Worm (Caenorhabditis elegans): ENCODE measurements around the gene ZC395.4.

ZC395.4 gene

DNA sequence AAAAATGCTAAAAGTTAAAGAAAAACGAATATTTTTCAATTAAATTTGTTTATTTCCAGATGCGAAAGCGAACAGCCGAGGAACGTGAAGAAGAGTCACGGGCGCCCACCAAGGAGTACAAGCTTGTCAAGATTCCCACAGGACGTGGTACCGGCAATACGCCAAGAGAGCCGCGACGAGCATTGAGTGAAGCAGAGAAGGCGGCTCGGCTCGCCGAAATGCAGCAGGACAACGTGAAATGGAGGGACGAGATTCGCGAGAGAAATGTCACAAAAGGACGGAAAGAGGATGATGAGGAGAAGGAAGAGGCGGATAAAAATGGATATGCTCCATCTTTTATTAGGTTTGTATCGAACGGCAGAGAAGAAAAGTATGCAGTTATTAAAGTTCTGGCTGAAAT is 40.5 kb downstream of the ZC395.4 start:
- TF ChIP-seq efl-1 (optimal IDR thresholded peaks at IDR 0.05) (no peak), efl-1 (GFP tag; optimal IDR thresholded peaks at IDR 0.05 in 1 of 2) (peak in 1 of 2 experiments; percentile 89), irx-1 (tag; optimal IDR thresholded peaks at IDR 0.05) (no peak)

DNA sequence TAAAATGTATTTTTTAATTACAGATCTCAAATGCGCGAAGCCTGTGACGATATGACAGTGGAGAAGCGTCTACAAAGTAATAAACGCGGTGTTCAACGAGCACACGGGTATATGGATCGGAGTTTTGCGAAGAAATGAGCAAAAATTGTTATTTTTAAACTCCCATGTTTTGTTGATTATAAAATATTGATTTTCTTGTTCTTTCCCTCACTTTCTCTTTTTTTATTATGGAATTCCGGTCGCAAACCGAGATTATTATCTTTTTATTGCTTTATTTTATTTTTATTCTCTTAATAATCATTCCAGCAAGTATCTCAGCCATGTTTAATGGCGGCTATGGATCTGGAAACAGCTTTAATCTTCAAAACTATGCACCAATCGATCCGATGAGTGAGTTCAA is 41.0 kb downstream of the ZC395.4 start, which contains the start of gene pqe-1:
pqe-1 (plus strand) TSS at position 301 of the 400 bp plus-strand sequence.
- no peak for TF ChIP-seq unc-130 (tag; optimal IDR thresholded peaks at IDR 0.05)
- no peak for TF ChIP-seq grh-1 (GFP tag; IDR thresholded peaks at IDR 0.05)
- no peak for TF ChIP-seq zip-4 (GFP tag; optimal IDR thresholded peaks at IDR 0.05)
- TF ChIP-seq mdl-1 (tag; optimal IDR thresholded peaks at IDR 0.05), result no peak
- no peak for TF ChIP-seq dpl-1 (GFP tag; optimal IDR thresholded peaks at IDR 0.05)
- TF ChIP-seq F16B12.6 (tag; optimal IDR thresholded peaks at IDR 0.05), result no peak
- TF ChIP-seq dsc-1 (tag; optimal IDR thresholded peaks at IDR 0.05), result no peak
- TF ChIP-seq hlh-4 (tag; optimal IDR thresholded peaks at IDR 0.05), result no peak
- no peak for TF ChIP-seq jun-1 (tag; optimal IDR thresholded peaks at IDR 0.05)
- no peak for TF ChIP-seq nhr-19 (GFP tag; conservative IDR thresholded peaks at IDR 0.05)
- TF ChIP-seq aly-2 (tag; optimal IDR thresholded peaks at IDR 0.05), result no peak
- no peak for TF ChIP-seq lir-3 (tag; optimal IDR thresholded peaks at IDR 0.05; ENCODE audit: poor library complexity)
- TF ChIP-seq ztf-4 (tag; optimal IDR thresholded peaks at IDR 0.05), result no peak
- no peak for TF ChIP-seq sox-4 (tag; optimal IDR thresholded peaks at IDR 0.05)
- no peak for TF ChIP-seq mef-2 (tag; optimal IDR thresholded peaks at IDR 0.05)
- no peak for TF ChIP-seq nhr-12 (tag; optimal IDR thresholded peaks at IDR 0.05)
- no peak for TF ChIP-seq nhr-28 (tag; optimal IDR thresholded peaks at IDR 0.05)

DNA sequence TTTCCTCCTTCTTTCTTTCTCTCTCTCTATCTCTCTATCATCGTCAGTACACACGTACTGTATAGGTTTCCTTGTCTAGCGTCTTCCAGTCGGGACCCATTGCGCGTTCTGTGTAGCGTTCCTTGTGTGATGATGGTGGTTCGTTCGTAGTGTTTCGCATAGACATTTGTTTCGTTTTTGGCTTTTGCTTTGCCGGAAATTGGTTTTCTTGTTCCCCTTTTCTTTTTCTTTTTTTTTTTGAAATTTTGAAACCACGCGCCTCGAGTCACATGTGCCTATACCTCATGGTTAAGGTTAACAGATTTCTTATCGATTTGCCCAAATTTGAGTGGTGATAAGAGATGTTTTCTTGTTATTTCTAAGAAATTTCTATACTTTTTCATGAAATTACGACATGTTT is 48.7 kb downstream of the ZC395.4 start:
- peak; percentile 27 for TF ChIP-seq elt-2 (tag; optimal IDR thresholded peaks at IDR 0.05)
- TF ChIP-seq rnt-1 (tag; optimal IDR thresholded peaks at IDR 0.05), result no peak
- TF ChIP-seq xbp-1 (tag; optimal IDR thresholded peaks at IDR 0.05), result no peak
- no peak for TF ChIP-seq efl-1 (optimal IDR thresholded peaks at IDR 0.05)
- peak in 1 of 2 experiments; percentile 94 for TF ChIP-seq efl-1 (GFP tag; optimal IDR thresholded peaks at IDR 0.05 in 1 of 2)
- 0 out of 2 replicates have a peak, but pooled peaks have one; percentile 16 for TF ChIP-seq nhr-19 (GFP tag; conservative IDR thresholded peaks at IDR 0.05)
- TF ChIP-seq mdl-1 (tag; optimal IDR thresholded peaks at IDR 0.05), result peak in 1 of 2 experiments; percentile 21
- peak in 1 of 2 experiments; percentile 35 for TF ChIP-seq lin-35 (GFP tag; optimal IDR thresholded peaks at IDR 0.05)
